Fruit fly (Drosophila melanogaster): ENCODE measurements around the gene CG6271.

CG6271 gene

DNA sequence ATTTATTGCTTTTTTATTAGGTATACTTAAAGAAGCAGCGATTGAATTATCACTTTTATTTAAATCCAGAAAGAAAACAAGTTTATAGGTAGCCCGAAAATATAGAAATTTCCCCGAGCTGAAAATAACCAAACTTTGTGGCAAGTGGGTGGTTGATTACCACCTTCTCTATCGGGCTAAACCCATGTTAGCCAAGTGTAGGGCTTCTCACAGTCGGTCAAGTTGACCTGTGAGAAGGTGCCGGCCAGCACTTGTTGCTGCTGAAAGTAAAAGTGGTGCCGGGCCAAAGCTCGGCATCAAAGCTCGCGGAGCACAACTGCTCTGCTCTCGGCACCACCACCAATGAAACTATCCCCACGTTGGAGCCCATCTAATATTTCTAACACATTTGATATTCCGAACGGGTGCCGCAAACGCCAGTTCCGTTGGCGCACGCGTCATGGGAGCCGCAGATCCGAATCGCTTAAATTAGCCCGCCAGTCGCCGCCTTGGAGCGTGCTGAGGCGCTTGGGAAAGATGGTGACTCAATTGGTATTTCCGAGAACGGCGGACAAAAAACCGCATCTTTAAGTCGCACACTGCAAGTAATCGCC, 45.1 kb upstream of the CG6271 start (continued):
- TF ChIP-seq CG17385 (GFP tag; optimal IDR thresholded peaks at IDR 0.05), result peak; percentile 1
- TF ChIP-seq Awh (GFP tag; IDR thresholded peaks at IDR 0.05), result no peak
- 0 out of 2 replicates have a peak, but pooled peaks have one; percentile 28 for TF ChIP-seq ranshi (GFP tag; IDR thresholded peaks at IDR 0.05)
- TF ChIP-seq pan (optimal IDR thresholded peaks at IDR 0.05), result no peak
- peak in 1 of 2 experiments; percentile 31 for TF ChIP-seq pan (GFP tag; optimal IDR thresholded peaks at IDR 0.05 in 1 of 2, IDR thresholded peaks at IDR 0.05 in 1 of 2)
- no peak for TF ChIP-seq ken (GFP tag; IDR thresholded peaks at IDR 0.05)
- TF ChIP-seq Med (GFP tag), result peak; percentile 86
- TF ChIP-seq cg (GFP tag; optimal IDR thresholded peaks at IDR 0.05), result peak; percentile 29
- no peak for TF ChIP-seq CG33213 (GFP tag; optimal IDR thresholded peaks at IDR 0.05)
- peak in 1 of 2 experiments; percentile 25 for TF ChIP-seq Hr51 (GFP tag; optimal IDR thresholded peaks at IDR 0.05)
- TF ChIP-seq bowl (GFP tag; IDR thresholded peaks at IDR 0.05), result 0 out of 2 replicates have a peak, but pooled peaks have one; percentile 6
- TF ChIP-seq Camta (GFP tag; optimal IDR thresholded peaks at IDR 0.05), result no peak
- no peak for TF ChIP-seq ham (GFP tag; IDR thresholded peaks at IDR 0.05)
- TF ChIP-seq CG16779 (GFP tag; IDR thresholded peaks at IDR 0.05), result no peak
- peak in 1 of 2 experiments; percentile 19 for TF ChIP-seq dpn (GFP tag; optimal IDR thresholded peaks at IDR 0.05)
- TF ChIP-seq CkIIα-i1 (GFP tag; IDR thresholded peaks at IDR 0.05), result no peak
- peak; percentile 96 for TF ChIP-seq CG10274 (GFP tag; optimal IDR thresholded peaks at IDR 0.05)
- TF ChIP-seq Gug (GFP tag; IDR thresholded peaks at IDR 0.05), result 0 out of 4 replicates have a peak, but pooled peaks have one; percentile 15
- TF ChIP-seq CG18764 (GFP tag; optimal IDR thresholded peaks at IDR 0.05), result no peak
- TF ChIP-seq Ets65A (GFP tag), result peak; percentile 74
- peak; percentile 10 for TF ChIP-seq CG15514 (GFP tag; optimal IDR thresholded peaks at IDR 0.05)
- peak; percentile 29 for TF ChIP-seq lilli (GFP tag; optimal IDR thresholded peaks at IDR 0.05)
- TF ChIP-seq Max (GFP tag; optimal IDR thresholded peaks at IDR 0.05), result no peak
- TF ChIP-seq Hsf (GFP tag; optimal IDR thresholded peaks at IDR 0.05), result no peak
- TF ChIP-seq Neu2 (GFP tag; optimal IDR thresholded peaks at IDR 0.05; ENCODE audit: borderline replicate concordance), result no peak
- TF ChIP-seq fd96Cb (tag; optimal IDR thresholded peaks at IDR 0.05), result no peak
- no peak for TF ChIP-seq maf-S (GFP tag; optimal IDR thresholded peaks at IDR 0.05)
- 0 out of 2 replicates have a peak, but pooled peaks have one; percentile 19 for TF ChIP-seq CG32532 (GFP tag; IDR thresholded peaks at IDR 0.05)
- 0 out of 2 replicates have a peak, but pooled peaks have one; percentile 18 for TF ChIP-seq wor (GFP tag; IDR thresholded peaks at IDR 0.05)
- peak; percentile 1 for TF ChIP-seq Fer3 (tag; optimal IDR thresholded peaks at IDR 0.05)
- peak; percentile 31 for TF ChIP-seq Oli (tag; optimal IDR thresholded peaks at IDR 0.05)
- TF ChIP-seq CG17328 (GFP tag; IDR thresholded peaks at IDR 0.05), result no peak
- TF ChIP-seq CG13424 (tag; optimal IDR thresholded peaks at IDR 0.05), result no peak
- peak; percentile 9 for TF ChIP-seq zfh2 (GFP tag; optimal IDR thresholded peaks at IDR 0.05)
- peak; percentile 15 for TF ChIP-seq mam (GFP tag; optimal IDR thresholded peaks at IDR 0.05)
- no peak for TF ChIP-seq CG6765 (GFP tag; optimal IDR thresholded peaks at IDR 0.05)
- TF ChIP-seq ase (GFP tag; IDR thresholded peaks at IDR 0.05), result 0 out of 3 replicates have a peak, but pooled peaks have one; percentile 31
- TF ChIP-seq BtbVII (GFP tag; optimal IDR thresholded peaks at IDR 0.05), result no peak
- TF ChIP-seq ttk (GFP tag; IDR thresholded peaks at IDR 0.05), result 0 out of 2 replicates have a peak, but pooled peaks have one; percentile 20
- TF ChIP-seq Xbp1 (GFP tag; optimal IDR thresholded peaks at IDR 0.05), result no peak
- TF ChIP-seq CG11085 (GFP tag; IDR thresholded peaks at IDR 0.05), result 0 out of 2 replicates have a peak, but pooled peaks have one; percentile 6
- peak; percentile 8 for TF ChIP-seq dmrt99B (tag; optimal IDR thresholded peaks at IDR 0.05)
- TF ChIP-seq chinmo (GFP tag; IDR thresholded peaks at IDR 0.05; ENCODE audit: partially characterized antibody), result 0 out of 4 replicates have a peak, but pooled peaks have one; percentile 71
- TF ChIP-seq CG10366 (GFP tag; IDR thresholded peaks at IDR 0.05), result peak; percentile 30; the same call in 1 of the 2 replicates
- TF ChIP-seq Sry-δ (GFP tag; optimal IDR thresholded peaks at IDR 0.05), result no peak
- 0 out of 3 replicates have a peak, but pooled peaks have one; percentile 26 for TF ChIP-seq CG16813 (GFP tag; IDR thresholded peaks at IDR 0.05; ENCODE audit: partially characterized antibody)
- no peak for TF ChIP-seq CG14965 (GFP tag; optimal IDR thresholded peaks at IDR 0.05; ENCODE audit: borderline replicate concordance)
- TF ChIP-seq grn (GFP tag; optimal IDR thresholded peaks at IDR 0.05), result peak; percentile 14
- no peak for TF ChIP-seq Dbx (GFP tag; IDR thresholded peaks at IDR 0.05)
- TF ChIP-seq z (GFP tag; IDR thresholded peaks at IDR 0.05), result 0 out of 3 replicates have a peak, but pooled peaks have one; percentile 8
